Worm (Caenorhabditis elegans): Measurements from ENCODE around the gene Y49F6B.13.

DNA sequence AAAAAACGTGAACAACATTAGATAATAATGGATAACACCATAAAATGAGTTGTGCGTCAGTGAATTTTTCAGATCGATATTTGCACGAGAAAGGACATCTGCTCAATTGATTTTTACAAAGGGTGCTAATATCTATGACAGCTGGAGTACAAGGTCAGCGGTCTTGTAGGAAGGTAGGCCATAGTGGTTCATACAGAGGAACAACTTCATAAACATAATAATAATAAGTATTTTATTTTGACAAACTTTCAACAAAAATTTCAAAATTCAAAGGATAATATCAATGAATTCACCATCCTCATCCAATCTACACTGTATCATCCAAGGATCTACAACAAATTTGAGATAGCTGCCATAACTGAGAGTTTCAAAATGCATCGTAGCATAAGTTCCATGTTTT is 5.7 kb upstream of the Y49F6B.13 start, which contains the start of gene fbxb-104:
- TF ChIP-seq aha-1 (tag; optimal IDR thresholded peaks at IDR 0.05) (no peak), egl-27 (tag; optimal IDR thresholded peaks at IDR 0.05) (no peak), rnt-1 (tag; optimal IDR thresholded peaks at IDR 0.05) (no peak), isw-1 (GFP tag; IDR thresholded peaks at IDR 0.05) (no peak), ztf-11 (tag; optimal IDR thresholded peaks at IDR 0.05) (no peak), blmp-1 (tag; optimal IDR thresholded peaks at IDR 0.05) (no peak)

All from whole organism, L1 larva.